Worm (Caenorhabditis elegans) whole organism, L2 larva: Measurements from ENCODE around the gene C08G9.1.

ENCODE experiments used
- ama-1 ChIP-seq: fragments of 150-350 bp; optimal IDR thresholded peaks from 2 replicates; lab custom pipeline; 2018; ENCODE audit warnings: inconsistent platforms
- egl-27 ChIP-seq: sonication (generic microtip); optimal IDR thresholded peaks from 3 replicates; lab custom pipeline; 2017; ENCODE audit warnings: missing biosample characterization, missing genetic modification reagents, missing genetic modification characterization
- nhr-129 ChIP-seq: fragments of 150-350 bp; optimal IDR thresholded peaks from 2 replicates; lab custom pipeline; 2014; ENCODE audit warnings: missing biosample characterization, missing genetic modification characterization
- nhr-23 ChIP-seq: fragments of 150-350 bp; optimal IDR thresholded peaks from 2 replicates; lab custom pipeline; 2014; ENCODE audit warnings: missing biosample characterization, missing genetic modification reagents, missing genetic modification characterization
- skn-1 ChIP-seq: sonication (generic microtip); optimal IDR thresholded peaks from 2 replicates; lab custom pipeline; 2017; ENCODE audit warnings: missing biosample characterization, missing genetic modification characterization
- unc-39 ChIP-seq: fragments of 150-350 bp; optimal IDR thresholded peaks from 2 replicates; lab custom pipeline; 2014; ENCODE audit warnings: missing biosample characterization, missing genetic modification characterization
- zag-1 ChIP-seq: fragments of 150-350 bp; optimal IDR thresholded peaks from 2 replicates; lab custom pipeline; 2014; ENCODE audit warnings: missing biosample characterization, missing genetic modification characterization
- ztf-11 ChIP-seq: sonication (generic microtip); optimal IDR thresholded peaks from 2 replicates; lab custom pipeline; 2017; ENCODE audit warnings: missing biosample characterization, missing genetic modification characterization

DNA sequence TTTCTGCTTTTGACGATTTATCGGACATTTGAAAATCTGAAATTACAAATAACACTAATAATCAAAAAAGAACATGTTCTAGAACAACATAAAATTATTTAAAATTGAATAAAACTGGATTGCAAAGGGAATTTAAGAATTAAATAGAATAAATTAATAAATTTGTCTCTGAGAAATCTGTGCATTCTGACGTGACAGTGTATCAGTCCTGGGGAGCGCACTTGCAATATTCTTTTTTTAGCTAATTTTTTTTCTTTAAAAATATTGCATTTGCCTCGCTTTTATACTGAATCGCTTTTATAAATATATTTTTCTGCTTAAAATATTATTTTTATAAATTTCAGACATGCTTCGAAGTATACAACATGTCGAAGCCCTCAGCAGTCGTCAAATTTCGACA, 51.1 kb downstream of the C08G9.1 start, which contains the start of the genes mrpl-1, emc-6 and mrps-24:
- no peak for TF ChIP-seq zag-1
- TF ChIP-seq nhr-129 (tag; lab: Kevin White, UChicago), result peak; percentile 13
- peak; percentile 56 for TF ChIP-seq skn-1 (tag; lab: Kevin White, UChicago)
- no peak for TF ChIP-seq ama-1 (lab: Kevin White, UChicago)
- TF ChIP-seq ztf-11 (tag; lab: Kevin White, UChicago), result no peak
- TF ChIP-seq unc-39 (tag; lab: Kevin White, UChicago), result no peak
- no peak for TF ChIP-seq nhr-23 (tag; lab: Kevin White, UChicago)
- TF ChIP-seq egl-27 (tag; lab: Kevin White, UChicago), result no peak
